Worm (Caenorhabditis elegans) whole organism, L3 larva: ENCODE results near the gene C55A6.10.
A peak's percentile ranks its signal among the peaks of the same experiment; 100 is the strongest.

ENCODE experiments used
- R02D3.7 ChIP-seq: fragments of 150-350 bp; optimal IDR thresholded peaks from 2 replicates; lab custom pipeline; 2014; ENCODE audit warnings: missing biosample characterization, missing genetic modification characterization
- ZK546.5 ChIP-seq: sonication (generic microtip); optimal IDR thresholded peaks from 2 replicates; lab custom pipeline; 2017; ENCODE audit warnings: missing biosample characterization, missing genetic modification characterization
- ceh-16 ChIP-seq: sonication (generic microtip); optimal IDR thresholded peaks from 2 replicates; lab custom pipeline; 2017; ENCODE audit warnings: missing biosample characterization, missing genetic modification characterization
- ceh-28 ChIP-seq: fragments of 150-350 bp; optimal IDR thresholded peaks from 2 replicates; lab custom pipeline; 2014; ENCODE audit warnings: missing biosample characterization, missing genetic modification reagents, missing genetic modification characterization
- ceh-82 ChIP-seq: fragments of 150-350 bp; optimal IDR thresholded peaks from 2 replicates; lab custom pipeline; 2014; ENCODE audit warnings: missing biosample characterization, missing genetic modification characterization
- egl-5 ChIP-seq: fragments of 150-350 bp; optimal IDR thresholded peaks from 2 replicates; lab custom pipeline; 2017; ENCODE audit warnings: missing biosample characterization, missing genetic modification reagents, missing genetic modification characterization, inconsistent platforms
- elt-2 ChIP-seq: sonication (generic microtip); optimal IDR thresholded peaks from 2 replicates; lab custom pipeline; 2016; ENCODE audit warnings: missing genetic modification reagents, mild to moderate bottlenecking, missing genetic modification characterization, missing compliant biosample characterization
- fkh-10 ChIP-seq: sonication (generic microtip); optimal IDR thresholded peaks from 2 replicates; lab custom pipeline; 2017; ENCODE audit warnings: missing biosample characterization, missing genetic modification reagents, missing genetic modification characterization
- fkh-2 ChIP-seq: fragments of 150-350 bp; optimal IDR thresholded peaks from 2 replicates; lab custom pipeline; 2014; ENCODE audit warnings: missing biosample characterization, missing genetic modification reagents, missing genetic modification characterization
- fos-1 ChIP-seq: fragments of 150-350 bp; optimal IDR thresholded peaks from 2 replicates; lab custom pipeline; 2014; ENCODE audit warnings: missing biosample characterization, missing genetic modification characterization
- hmg-11 ChIP-seq: sonication (generic microtip); optimal IDR thresholded peaks from 2 replicates; lab custom pipeline; 2016; ENCODE audit warnings: missing genetic modification characterization, missing compliant biosample characterization
- jun-1 ChIP-seq: fragments of 150-350 bp; optimal IDR thresholded peaks from 2 replicates; lab custom pipeline; 2014; ENCODE audit warnings: missing biosample characterization, missing genetic modification reagents, missing genetic modification characterization
- lin-15B ChIP-seq: fragments of 150-350 bp; optimal IDR thresholded peaks from 2 replicates; lab custom pipeline; 2014; ENCODE audit warnings: missing biosample characterization, missing genetic modification characterization
- lin-39 ChIP-seq: fragments of 150-350 bp; optimal IDR thresholded peaks from 2 replicates; lab custom pipeline; 2018; ENCODE audit warnings: missing biosample characterization, missing genetic modification reagents, missing genetic modification characterization
- lsy-12 ChIP-seq: sonication (generic microtip); optimal IDR thresholded peaks from 2 replicates; lab custom pipeline; 2016; ENCODE audit warnings: mild to moderate bottlenecking, missing genetic modification characterization, missing compliant biosample characterization
- mdl-1 ChIP-seq: fragments of 150-350 bp; optimal IDR thresholded peaks from 2 replicates; lab custom pipeline; 2014; ENCODE audit warnings: missing biosample characterization, missing genetic modification characterization
- mml-1 ChIP-seq: fragments of 150-350 bp; sonication (generic microtip); optimal IDR thresholded peaks from 3 replicates; lab custom pipeline; 2014; ENCODE audit warnings: missing biosample characterization, missing genetic modification characterization
- nfya-1 ChIP-seq: sonication (generic microtip); optimal IDR thresholded peaks from 2 replicates; lab custom pipeline; 2017; ENCODE audit warnings: missing genetic modification characterization, mild to moderate bottlenecking, missing compliant biosample characterization, antibody characterized with exemption, moderate library complexity; ENCODE audit not compliant: insufficient read depth
- nhr-12 ChIP-seq: fragments of 150-350 bp; optimal IDR thresholded peaks from 2 replicates; lab custom pipeline; 2014; ENCODE audit warnings: missing biosample characterization, missing genetic modification characterization
- nhr-23 ChIP-seq: fragments of 150-350 bp; optimal IDR thresholded peaks from 2 replicates; lab custom pipeline; 2014; ENCODE audit warnings: missing biosample characterization, missing genetic modification reagents, missing genetic modification characterization
- nhr-28 ChIP-seq: fragments of 150-350 bp; optimal IDR thresholded peaks from 2 replicates; lab custom pipeline; 2014; ENCODE audit warnings: missing biosample characterization, missing genetic modification characterization
- nhr-43 ChIP-seq: sonication (generic microtip); optimal IDR thresholded peaks from 2 replicates; lab custom pipeline; 2016; ENCODE audit warnings: mild to moderate bottlenecking, missing genetic modification characterization, missing compliant biosample characterization; ENCODE audit not compliant: poor library complexity, severe bottlenecking
- pha-4 ChIP-seq: fragments of 150-350 bp; optimal IDR thresholded peaks from 2 replicates; lab custom pipeline; 2014; ENCODE audit warnings: missing biosample characterization, missing genetic modification reagents, missing genetic modification characterization
- pqm-1 ChIP-seq: fragments of 150-350 bp; optimal IDR thresholded peaks from 2 replicates; lab custom pipeline; 2017; ENCODE audit warnings: missing biosample characterization, missing genetic modification characterization, inconsistent platforms
- sea-2 ChIP-seq: fragments of 150-350 bp; sonication (generic microtip); optimal IDR thresholded peaks from 4 replicates; lab custom pipeline; 2014; ENCODE audit warnings: missing biosample characterization, missing genetic modification reagents, missing genetic modification characterization
- skn-1 ChIP-seq: fragments of 150-350 bp; optimal IDR thresholded peaks from 2 replicates; lab custom pipeline; 2014; ENCODE audit warnings: missing biosample characterization, missing genetic modification characterization
- snpc-4 ChIP-seq: fragments of 150-350 bp; optimal IDR thresholded peaks from 2 replicates; lab custom pipeline; 2014; ENCODE audit warnings: missing biosample characterization, missing genetic modification characterization
- tbx-2 ChIP-seq: sonication (generic microtip); optimal IDR thresholded peaks from 2 replicates; lab custom pipeline; 2016; ENCODE audit warnings: mild to moderate bottlenecking, missing genetic modification characterization, missing compliant biosample characterization
- unc-39 ChIP-seq: sonication (generic microtip); optimal IDR thresholded peaks from 4 replicates; lab custom pipeline; 2017; ENCODE audit warnings: missing biosample characterization, missing genetic modification characterization
- unc-62 ChIP-seq: fragments of 150-350 bp; sonication (generic microtip); optimal IDR thresholded peaks from 4 replicates; lab custom pipeline; 2014; ENCODE audit warnings: missing biosample characterization, missing genetic modification reagents, missing genetic modification characterization
- ztf-4 ChIP-seq: fragments of 150-350 bp; optimal IDR thresholded peaks from 2 replicates; lab custom pipeline; 2014; ENCODE audit warnings: missing biosample characterization, missing genetic modification characterization

C55A6.10 gene

ce11 chrV:11496283-11496682, 8.9 kb upstream of the C55A6.10 start, which contains the start of gene htrl-1:
Gene htrl-1 (minus strand): TSS chrV:11496383.
- TF ChIP-seq nhr-12 (tag; lab: Kevin White, UChicago), result no peak
- no peak for TF ChIP-seq lin-39 (tag; lab: Kevin White, UChicago)
- peak; percentile 10 for TF ChIP-seq pha-4

ce11 chrV:11497475-11497874, 7.7 kb upstream of the C55A6.10 start:
- TF ChIP-seq jun-1 (no peak), lsy-12 (tag; lab: Kevin White, UChicago) (no peak), tbx-2 (tag; lab: Kevin White, UChicago) (no peak), skn-1 (no peak), sea-2 (GFP tag; lab: Kevin White, UChicago) (no peak), pha-4 (no peak), ZK546.5 (tag; lab: Kevin White, UChicago) (no peak), hmg-11 (tag; lab: Kevin White, UChicago) (no peak)

ce11 chrV:11499786-11500185, 5.4 kb upstream of the C55A6.10 start:
- no peak for TF ChIP-seq fos-1 (tag; lab: Kevin White, UChicago)
- no peak for TF ChIP-seq mdl-1 (tag; lab: Kevin White, UChicago)
- no peak for TF ChIP-seq fkh-2 (tag; lab: Kevin White, UChicago)
- no peak for TF ChIP-seq sea-2 (GFP tag; lab: Kevin White, UChicago)
- TF ChIP-seq, all 47 proteins: peak for 0

- TF ChIP-seq ceh-28 (tag; lab: Kevin White, UChicago), result no peak
- TF ChIP-seq elt-2 (tag; lab: Kevin White, UChicago), result peak; percentile 25
- no peak for TF ChIP-seq R02D3.7
Measured at ce11 chrV:11500980-11501379, 4.2 kb upstream of the C55A6.10 start.

- no peak for TF ChIP-seq fkh-2 (tag; lab: Kevin White, UChicago)
- TF ChIP-seq mml-1, result no peak
- no peak for TF ChIP-seq ztf-4
- TF ChIP-seq nhr-28 (tag; lab: Kevin White, UChicago), result no peak
- TF ChIP-seq snpc-4 (tag; lab: Kevin White, UChicago), result no peak
- no peak for TF ChIP-seq ceh-16 (tag; lab: Kevin White, UChicago)
- TF ChIP-seq nhr-12 (tag; lab: Kevin White, UChicago), result no peak
- peak; percentile 24 for TF ChIP-seq nhr-43 (tag; lab: Kevin White, UChicago)
- TF ChIP-seq nfya-1 (tag; lab: Kevin White, UChicago), result peak; percentile 100
- TF ChIP-seq pqm-1, result no peak
- no peak for TF ChIP-seq hmg-11 (tag; lab: Kevin White, UChicago)
- no peak for TF ChIP-seq unc-62 (GFP tag; lab: Kevin White, UChicago)
- TF ChIP-seq fkh-10 (GFP tag; lab: Kevin White, UChicago), result no peak
- TF ChIP-seq lin-39 (tag; lab: Kevin White, UChicago), result no peak
- TF ChIP-seq lin-15B, result peak; percentile 27
- no peak for TF ChIP-seq ZK546.5 (tag; lab: Kevin White, UChicago)
- TF ChIP-seq pha-4, result no peak
- TF ChIP-seq nhr-23 (tag; lab: Kevin White, UChicago), result no peak
Measured at ce11 chrV:11503081-11503751, 1.9 kb upstream of the C55A6.10 start, which contains the start of gene C55A6.12. Gene C55A6.12 (minus strand): TSS chrV:11503131.

- TF ChIP-seq ceh-82 (no peak), unc-39 (tag; lab: Kevin White, UChicago) (no peak), pha-4 (peak; percentile 84), nfya-1 (tag; lab: Kevin White, UChicago) (peak; percentile 18), egl-5 (tag; lab: Kevin White, UChicago) (peak; percentile 48)
Measured at ce11 chrV:11506347-11506746, 1.2 kb downstream of the C55A6.10 start.
